Fruit fly (Drosophila melanogaster) whole organism, prepupa: Measurements from ENCODE around the gene Mst27D.

Source experiments
- CG11762 ChIP-seq: fragments of 200-800 bp; sonication (Bioruptor generic); optimal IDR thresholded peaks from 3 replicates; lab custom pipeline; 2016; ENCODE audit warnings: missing biosample characterization, missing genetic modification characterization; ENCODE audit not compliant: insufficient read depth
- CG11902 ChIP-seq: fragments of 200-800 bp; sonication (Bioruptor generic); optimal IDR thresholded peaks from 3 replicates; lab custom pipeline; 2016; ENCODE audit warnings: missing biosample characterization, missing genetic modification characterization
- CG8119 ChIP-seq: fragments of 200-800 bp; sonication (Bioruptor generic); IDR thresholded peaks from 3 replicates; pipeline ENCODE4 v1.3.6; 2022; ENCODE audit warnings: missing biosample characterization, missing genetic modification characterization
- CG9139 ChIP-seq: fragments of 200-800 bp; sonication (Bioruptor generic); optimal IDR thresholded peaks from 3 replicates; lab custom pipeline; 2017; ENCODE audit warnings: missing biosample characterization, mild to moderate bottlenecking, missing genetic modification characterization
- Gug ChIP-seq: fragments of 200-800 bp; sonication (Bioruptor generic); IDR thresholded peaks from 2 replicates; pipeline ENCODE4 v1.3.6; 2022; ENCODE audit warnings: missing biosample characterization, missing genetic modification characterization
- Hr39 ChIP-seq: fragments of 200-800 bp; sonication (Bioruptor generic); optimal IDR thresholded peaks from 2 replicates; lab custom pipeline; 2016; ENCODE audit warnings: missing biosample characterization, missing genetic modification characterization
- Smox ChIP-seq: fragments of 200-800 bp; sonication (Bioruptor generic); optimal IDR thresholded peaks from 3 replicates; lab custom pipeline; 2016; ENCODE audit warnings: missing biosample characterization, missing genetic modification characterization
- fd85E ChIP-seq: fragments of 200-800 bp; sonication (Bioruptor generic); optimal IDR thresholded peaks from 3 replicates; lab custom pipeline; 2016; ENCODE audit warnings: missing biosample characterization, missing genetic modification characterization
- net ChIP-seq: fragments of 200-800 bp; sonication (Bioruptor generic); optimal IDR thresholded peaks from 3 replicates; lab custom pipeline; 2016; ENCODE audit warnings: missing biosample characterization, missing genetic modification characterization
- ss ChIP-seq, 2 experiments: fragments of 200-800 bp; sonication (Bioruptor generic); optimal IDR thresholded peaks; 2 replicates in 1 of 2; 3 replicates in 1 of 2; lab custom pipeline; 2017 to 2018; ENCODE audit warnings: mild to moderate bottlenecking in 2 of 2, missing biosample characterization in 2 of 2, missing genetic modification characterization in 2 of 2, moderate library complexity in 1 of 2

DNA sequence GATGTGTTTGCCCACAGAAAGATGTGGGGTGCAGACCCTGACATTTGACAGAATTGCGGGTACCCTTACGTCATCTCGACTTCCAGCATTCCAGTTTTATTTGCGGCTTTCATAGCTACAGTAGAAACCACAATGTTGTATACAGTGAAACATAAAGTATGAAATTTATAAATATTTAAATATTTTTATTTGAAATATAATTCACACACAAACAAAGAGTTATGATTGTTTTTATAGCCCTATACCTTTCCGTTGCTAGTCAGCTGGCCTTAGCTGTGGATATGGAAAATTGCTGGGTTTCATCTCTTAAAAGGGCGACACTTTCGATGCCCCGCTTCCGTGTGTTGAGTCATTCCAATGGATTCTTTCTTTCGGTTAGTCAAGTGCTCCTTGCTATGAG is 30.3 kb upstream of the Mst27D start:
- TF ChIP-seq Gug (GFP tag; lab: Robert Waterston, UW) = no peak
- no peak for TF ChIP-seq fd85E (GFP tag; lab: Kevin White, UChicago)
- TF ChIP-seq CG8119 (GFP tag; lab: Robert Waterston, UW) = peak; percentile 42; the same call in 1 of the 3 replicates
- TF ChIP-seq net = peak; percentile 4
- no peak for TF ChIP-seq CG9139
- TF ChIP-seq ss (GFP tag; optimal IDR thresholded peaks at IDR 0.05; lab: Kevin White, UChicago) = peak in 1 of 2 experiments; percentile 12
- TF ChIP-seq CG11762 (GFP tag; lab: Kevin White, UChicago) = peak; percentile 26
- peak; percentile 21 for TF ChIP-seq Smox (GFP tag; lab: Kevin White, UChicago)
- peak; percentile 14 for TF ChIP-seq Hr39 (GFP tag; lab: Kevin White, UChicago)
- peak; percentile 3 for TF ChIP-seq CG11902 (GFP tag; lab: Kevin White, UChicago)
